Worm (Caenorhabditis elegans) whole organism, L2 larva: ENCODE data around the gene spp-24.

Experiments used
- lin-13 ChIP-seq: fragments of 150-350 bp; optimal IDR thresholded peaks from 2 replicates; lab custom pipeline; 2014; ENCODE audit warnings: missing biosample characterization, missing genetic modification reagents, missing genetic modification characterization
- mdl-1 ChIP-seq, 2 experiments: fragments of 150-350 bp in 1 of 2; sonication (generic microtip) in 1 of 2; optimal IDR thresholded peaks; 2 replicates each; lab custom pipeline; 2017; ENCODE audit warnings: missing biosample characterization in 2 of 2, missing genetic modification characterization in 2 of 2
- nhr-11 ChIP-seq: fragments of 150-350 bp; optimal IDR thresholded peaks from 2 replicates; lab custom pipeline; 2014; ENCODE audit warnings: missing biosample characterization, missing genetic modification characterization
- nhr-12 ChIP-seq: fragments of 150-350 bp; optimal IDR thresholded peaks from 2 replicates; lab custom pipeline; 2014; ENCODE audit warnings: missing biosample characterization, missing genetic modification characterization
- nhr-237 ChIP-seq: fragments of 150-350 bp; optimal IDR thresholded peaks from 2 replicates; lab custom pipeline; 2014; ENCODE audit warnings: missing biosample characterization, missing genetic modification characterization
- nhr-6 ChIP-seq: fragments of 150-350 bp; optimal IDR thresholded peaks from 2 replicates; lab custom pipeline; 2014; ENCODE audit warnings: missing biosample characterization, missing genetic modification characterization
- nhr-77 ChIP-seq: fragments of 150-350 bp; optimal IDR thresholded peaks from 2 replicates; lab custom pipeline; 2014; ENCODE audit warnings: missing biosample characterization, missing genetic modification characterization
- sem-4 ChIP-seq: fragments of 150-350 bp; optimal IDR thresholded peaks from 2 replicates; lab custom pipeline; 2014; ENCODE audit warnings: missing biosample characterization, missing genetic modification reagents, missing genetic modification characterization
- skn-1 ChIP-seq: sonication (generic microtip); optimal IDR thresholded peaks from 2 replicates; lab custom pipeline; 2017; ENCODE audit warnings: missing biosample characterization, missing genetic modification characterization
- snpc-4 ChIP-seq: fragments of 150-350 bp; optimal IDR thresholded peaks from 2 replicates; lab custom pipeline; 2014; ENCODE audit warnings: missing biosample characterization, missing genetic modification characterization
- unc-39 ChIP-seq: fragments of 150-350 bp; optimal IDR thresholded peaks from 2 replicates; lab custom pipeline; 2014; ENCODE audit warnings: missing biosample characterization, missing genetic modification characterization
- unc-62 ChIP-seq: fragments of 150-350 bp; optimal IDR thresholded peaks from 2 replicates; lab custom pipeline; 2014; ENCODE audit warnings: missing biosample characterization, missing genetic modification reagents, missing genetic modification characterization
- ztf-11 ChIP-seq: sonication (generic microtip); optimal IDR thresholded peaks from 2 replicates; lab custom pipeline; 2017; ENCODE audit warnings: missing biosample characterization, missing genetic modification characterization

ce11 chrII:33904-34303 is 5.4 kb downstream of the spp-24 start, which contains the start of gene F23F1.2:
- TF ChIP-seq lin-13 = no peak
- TF ChIP-seq nhr-12 (tag; lab: Kevin White, UChicago) = no peak
- no peak for TF ChIP-seq sem-4 (tag; lab: Kevin White, UChicago)
- TF ChIP-seq unc-62 (GFP tag; lab: Kevin White, UChicago) = no peak
- no peak for TF ChIP-seq nhr-237 (tag; lab: Kevin White, UChicago)
- TF ChIP-seq nhr-11 (tag; lab: Kevin White, UChicago) = no peak
- TF ChIP-seq nhr-6 (tag; lab: Kevin White, UChicago) = no peak
- TF ChIP-seq nhr-77 (tag; lab: Kevin White, UChicago) = no peak
- TF ChIP-seq snpc-4 (tag; lab: Kevin White, UChicago) = no peak
- TF ChIP-seq skn-1 (tag; lab: Kevin White, UChicago) = no peak
- no peak for TF ChIP-seq mdl-1 (tag; optimal IDR thresholded peaks at IDR 0.05; lab: Kevin White, UChicago)
- no peak for TF ChIP-seq unc-39 (tag; lab: Kevin White, UChicago)
- no peak for TF ChIP-seq ztf-11
